Worm (Caenorhabditis elegans) whole organism, midembryonic: ENCODE measurements around the gene clc-31.

ENCODE experiments used
- T22C8.4 ChIP-seq: fragments of 200-800 bp; sonication (Bioruptor generic); IDR thresholded peaks from 2 replicates; pipeline ENCODE4 v1.3.6; 2022; ENCODE audit warnings: missing genetic modification characterization, missing compliant biosample characterization
- cog-1 ChIP-seq: sonication (generic microtip); optimal IDR thresholded peaks from 2 replicates; lab custom pipeline; 2016; ENCODE audit warnings: missing genetic modification characterization, missing compliant biosample characterization
- flt-1 ChIP-seq: fragments of 200-800 bp; sonication (Bioruptor generic); IDR thresholded peaks from 2 replicates; pipeline ENCODE4 v1.3.6; 2022; ENCODE audit warnings: missing genetic modification characterization, missing compliant biosample characterization
- klf-2 ChIP-seq: fragments of 200-800 bp; sonication (Bioruptor generic); conservative IDR thresholded peaks from 2 replicates; pipeline ENCODE4 v1.3.6; 2022; ENCODE audit warnings: missing genetic modification reagents, missing genetic modification characterization, missing compliant biosample characterization
- med-1 ChIP-seq: sonication (generic microtip); optimal IDR thresholded peaks from 2 replicates; lab custom pipeline; 2017; ENCODE audit warnings: missing genetic modification characterization, mild to moderate bottlenecking, missing compliant biosample characterization, antibody characterized with exemption, missing genetic modification reagents; ENCODE audit not compliant: insufficient read depth
- ref-1 ChIP-seq: fragments of 200-800 bp; sonication (Bioruptor generic); conservative IDR thresholded peaks from 2 replicates; pipeline ENCODE4 v1.3.6; 2022; ENCODE audit warnings: missing genetic modification reagents, missing genetic modification characterization, missing compliant biosample characterization
- tab-1 ChIP-seq: fragments of 200-800 bp; sonication (Bioruptor generic); IDR thresholded peaks from 2 replicates; pipeline ENCODE4 v1.3.6; 2022; ENCODE audit warnings: missing genetic modification characterization, missing compliant biosample characterization
- ztf-23 ChIP-seq: fragments of 200-800 bp; sonication (Bioruptor generic); IDR thresholded peaks from 2 replicates; pipeline ENCODE4 v1.3.6; 2022; ENCODE audit warnings: missing genetic modification reagents, missing genetic modification characterization, missing compliant biosample characterization
- ztf-29 ChIP-seq: fragments of 200-800 bp; sonication (Bioruptor generic); IDR thresholded peaks from 2 replicates; pipeline ENCODE4 v1.3.6; 2022; ENCODE audit warnings: missing genetic modification reagents, missing genetic modification characterization, missing compliant biosample characterization

clc-31 gene

DNA sequence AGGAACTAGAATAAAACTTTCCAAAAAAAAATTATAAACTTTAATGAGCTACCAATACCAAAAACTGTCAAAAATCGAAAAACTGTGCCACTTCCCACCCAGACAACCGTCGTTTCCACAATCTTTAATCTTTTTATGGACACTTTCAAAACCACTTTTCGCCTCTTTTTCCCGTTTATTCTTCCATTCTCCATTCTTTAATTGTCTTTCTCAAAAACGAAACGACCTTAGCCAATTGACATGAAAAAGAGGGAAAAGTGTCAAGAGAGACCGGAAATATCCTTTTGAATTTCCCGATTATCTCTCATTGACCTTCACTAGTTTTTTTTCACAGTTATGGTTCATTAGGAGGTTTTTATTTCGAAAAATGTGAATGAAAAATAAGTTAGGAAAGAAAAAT lies 31.2 kb downstream of the clc-31 start:
- TF ChIP-seq ztf-23 (GFP tag; lab: Robert Waterston, UW), result no peak
- TF ChIP-seq tab-1 (GFP tag; lab: Robert Waterston, UW), result no peak
- TF ChIP-seq cog-1, result no peak
- TF ChIP-seq flt-1, result no peak
- TF ChIP-seq med-1 (GFP tag; lab: Kevin White, UChicago), result no peak
- TF ChIP-seq ref-1 (GFP tag; lab: Robert Waterston, UW), result no peak
- TF ChIP-seq ztf-29 (GFP tag; lab: Robert Waterston, UW), result no peak
- TF ChIP-seq T22C8.4 (GFP tag; lab: Robert Waterston, UW), result no peak
- no peak for TF ChIP-seq klf-2 (GFP tag; lab: Robert Waterston, UW)

DNA sequence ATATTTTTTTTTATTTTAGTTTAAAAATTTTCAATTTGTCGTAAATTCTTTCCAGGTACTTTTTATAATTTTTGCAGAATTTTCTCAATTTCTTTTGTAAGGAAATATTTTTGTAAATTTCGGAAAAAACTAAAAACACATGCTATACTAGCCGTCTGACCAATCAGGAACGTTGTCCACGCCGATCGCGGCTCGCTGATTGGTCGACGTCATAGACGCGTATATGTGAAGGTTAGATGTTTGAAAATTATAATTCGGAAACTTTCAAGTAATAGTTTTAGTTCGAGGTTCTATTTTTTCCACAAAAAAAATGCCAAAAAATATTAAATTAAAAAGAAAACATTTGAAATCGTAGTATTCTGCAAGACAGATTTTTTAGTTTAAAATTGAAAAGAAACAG lies 31.9 kb downstream of the clc-31 start:
- TF ChIP-seq ztf-23 (GFP tag; lab: Robert Waterston, UW) (no peak), ref-1 (GFP tag; lab: Robert Waterston, UW) (no peak), klf-2 (GFP tag; lab: Robert Waterston, UW) (no peak), med-1 (GFP tag; lab: Kevin White, UChicago) (no peak), ztf-29 (GFP tag; lab: Robert Waterston, UW) (no peak), tab-1 (GFP tag; lab: Robert Waterston, UW) (no peak), T22C8.4 (GFP tag; lab: Robert Waterston, UW) (no peak), flt-1 (no peak), cog-1 (no peak)

DNA sequence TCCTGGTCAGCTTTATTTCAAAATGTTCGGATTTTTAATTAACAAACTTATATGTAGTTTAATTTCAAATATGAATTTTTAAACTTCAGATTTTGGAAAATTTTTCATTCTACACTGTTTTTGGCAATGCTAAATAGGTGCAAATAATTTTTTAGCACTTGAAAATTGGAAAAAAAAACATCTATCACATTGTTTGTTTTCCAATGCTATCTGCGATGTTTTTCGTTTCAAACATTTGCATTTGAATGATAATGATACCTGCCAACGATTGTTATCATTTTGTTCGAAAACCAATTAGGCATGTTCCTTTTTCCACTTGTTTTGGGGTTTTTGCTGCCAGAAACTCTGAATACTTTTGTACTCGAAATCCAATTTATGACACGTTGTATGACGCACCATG lies 34.6 kb downstream of the clc-31 start, which contains the start of gene C03H5.4:
Gene C03H5.4, plus strand, starts transcription at position 301 of the 400 bp plus-strand sequence.
- TF ChIP-seq med-1 (GFP tag; lab: Kevin White, UChicago), result no peak
- TF ChIP-seq tab-1 (GFP tag; lab: Robert Waterston, UW), result no peak
- no peak for TF ChIP-seq ztf-23 (GFP tag; lab: Robert Waterston, UW)
- TF ChIP-seq cog-1, result no peak
- no peak for TF ChIP-seq flt-1
- TF ChIP-seq T22C8.4 (GFP tag; lab: Robert Waterston, UW), result no peak
- no peak for TF ChIP-seq ref-1 (GFP tag; lab: Robert Waterston, UW)
- no peak for TF ChIP-seq ztf-29 (GFP tag; lab: Robert Waterston, UW)
- no peak for TF ChIP-seq klf-2 (GFP tag; lab: Robert Waterston, UW)

DNA sequence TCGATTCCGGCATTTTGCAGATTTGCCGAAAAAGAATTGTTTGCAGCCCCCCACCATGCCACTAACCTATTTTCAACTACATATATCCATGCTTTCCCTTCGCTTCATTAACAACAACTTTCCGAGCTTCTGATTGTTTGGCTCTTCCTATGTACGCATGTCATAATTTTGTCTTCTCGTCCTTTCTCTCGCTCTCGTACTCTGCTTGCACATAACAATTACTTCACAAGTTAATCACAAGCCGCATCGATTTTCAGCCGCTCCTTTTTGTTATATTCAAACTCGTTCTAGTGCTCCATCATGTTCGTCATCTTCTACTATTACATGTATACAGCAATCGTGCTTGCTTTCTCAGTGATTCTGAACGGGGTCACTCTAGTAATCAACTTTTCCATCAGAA lies 38.0 kb downstream of the clc-31 start, which contains the start of gene C03H5.9:
Gene C03H5.9, plus strand, starts transcription at position 301 of the 400 bp plus-strand sequence.
- TF ChIP-seq ref-1 (GFP tag; lab: Robert Waterston, UW) (no peak), cog-1 (no peak), klf-2 (GFP tag; lab: Robert Waterston, UW) (no peak), T22C8.4 (GFP tag; lab: Robert Waterston, UW) (no peak), ztf-23 (GFP tag; lab: Robert Waterston, UW) (no peak), tab-1 (GFP tag; lab: Robert Waterston, UW) (no peak), ztf-29 (GFP tag; lab: Robert Waterston, UW) (no peak), med-1 (GFP tag; lab: Kevin White, UChicago) (no peak), flt-1 (no peak)

DNA sequence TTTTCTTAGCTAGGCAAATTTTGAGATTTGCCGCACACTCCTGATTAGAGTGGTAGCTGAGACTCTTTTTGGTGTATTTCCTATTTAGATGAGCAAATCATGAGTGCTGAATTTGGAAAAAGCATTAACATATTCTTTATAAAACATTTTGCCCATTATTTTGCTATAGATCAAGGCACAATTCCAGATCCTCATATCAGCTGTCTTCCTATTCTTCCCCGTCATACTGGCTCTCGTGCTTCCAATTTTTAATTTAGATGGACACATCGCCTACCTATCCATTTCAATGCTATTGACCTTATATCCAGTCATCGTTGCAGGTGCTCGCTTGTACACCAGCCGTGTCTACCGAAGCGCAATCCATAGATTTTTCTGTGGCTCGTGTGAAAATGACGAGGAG lies 39.6 kb downstream of the clc-31 start, which contains the start of gene C03H5.7:
Gene C03H5.7, plus strand, starts transcription at position 301 of the 400 bp plus-strand sequence.
- TF ChIP-seq tab-1 (GFP tag; lab: Robert Waterston, UW), result no peak
- no peak for TF ChIP-seq flt-1
- TF ChIP-seq ztf-29 (GFP tag; lab: Robert Waterston, UW), result no peak
- TF ChIP-seq ztf-23 (GFP tag; lab: Robert Waterston, UW), result no peak
- no peak for TF ChIP-seq cog-1

DNA sequence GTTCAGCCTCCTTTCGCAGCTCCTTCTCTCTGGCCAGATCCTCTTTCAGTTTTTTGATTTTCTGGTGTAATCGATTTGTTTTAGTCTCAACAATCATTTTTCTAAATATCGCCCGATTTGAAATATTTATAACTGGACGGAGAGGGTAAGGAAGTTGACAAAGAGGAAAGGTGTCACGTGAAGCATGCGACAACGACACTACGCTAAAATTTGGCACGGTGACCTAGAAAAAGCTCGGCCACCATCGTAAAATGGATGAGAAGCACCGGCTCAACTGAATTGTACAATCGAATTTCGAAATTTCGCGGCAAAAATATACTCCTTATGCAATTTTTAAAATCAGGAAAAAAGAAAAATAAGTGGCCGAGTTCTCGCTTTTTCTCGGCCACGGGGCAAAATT lies 44.9 kb downstream of the clc-31 start, which contains the start of gene C03H5.5:
Gene C03H5.5, minus strand, starts transcription at position 101 of the 400 bp plus-strand sequence.
- TF ChIP-seq ztf-23 (GFP tag; lab: Robert Waterston, UW) (no peak), med-1 (GFP tag; lab: Kevin White, UChicago) (no peak), ref-1 (GFP tag; lab: Robert Waterston, UW) (no peak), T22C8.4 (GFP tag; lab: Robert Waterston, UW) (no peak), flt-1 (no peak), ztf-29 (GFP tag; lab: Robert Waterston, UW) (no peak), cog-1 (no peak), tab-1 (GFP tag; lab: Robert Waterston, UW) (no peak)

DNA sequence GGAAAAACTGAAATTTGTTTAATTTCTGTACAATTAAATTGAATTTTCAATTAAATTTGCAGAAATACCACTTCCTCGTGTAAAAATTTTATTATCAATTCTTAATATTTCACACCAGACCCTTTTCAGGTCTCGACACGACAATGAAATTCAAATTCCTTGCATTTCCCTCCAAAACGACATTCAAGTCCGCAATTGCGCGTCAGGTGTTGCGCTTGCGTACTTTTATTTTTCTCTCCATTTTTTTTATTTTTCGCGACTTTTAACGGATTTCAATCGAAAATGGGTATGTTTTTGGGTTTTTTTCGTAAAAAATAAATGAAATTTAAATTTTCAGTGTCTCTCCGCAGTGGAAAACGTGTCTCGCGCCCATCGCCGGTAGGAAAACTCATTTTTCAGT lies 45.6 kb downstream of the clc-31 start, which contains the start of gene C03H5.3:
Gene C03H5.3, plus strand, starts transcription at position 132 of the 400 bp plus-strand sequence.
- TF ChIP-seq ref-1 (GFP tag; lab: Robert Waterston, UW) (no peak), ztf-23 (GFP tag; lab: Robert Waterston, UW) (no peak), flt-1 (no peak), ztf-29 (GFP tag; lab: Robert Waterston, UW) (no peak), med-1 (GFP tag; lab: Kevin White, UChicago) (no peak), T22C8.4 (GFP tag; lab: Robert Waterston, UW) (no peak), tab-1 (GFP tag; lab: Robert Waterston, UW) (no peak), cog-1 (no peak)

DNA sequence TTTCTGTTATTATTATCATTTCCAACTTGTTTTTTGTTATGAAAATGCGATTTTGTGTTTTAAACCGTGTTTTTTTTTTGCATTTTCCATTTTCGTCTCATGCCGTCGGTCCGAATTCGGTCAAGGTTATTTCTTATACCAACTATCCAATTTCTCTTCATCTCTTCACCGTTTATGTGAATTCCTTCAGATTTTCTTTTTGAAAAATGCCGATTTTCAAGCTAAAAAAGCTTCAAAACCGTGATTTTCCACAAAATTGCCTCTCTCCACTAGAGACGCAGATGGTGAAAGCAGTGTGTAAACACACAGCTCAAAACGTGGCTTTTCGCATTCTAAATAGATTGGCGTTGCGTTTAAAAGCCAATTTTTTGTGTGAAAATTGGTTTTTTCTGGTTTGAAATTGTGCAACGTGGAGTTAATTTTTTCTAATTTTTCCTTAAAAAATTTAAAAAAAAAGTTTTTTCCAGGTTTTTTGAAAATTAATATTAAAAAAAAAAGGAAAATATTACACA lies 47.6 kb downstream of the clc-31 start:
- TF ChIP-seq ztf-23 (GFP tag; lab: Robert Waterston, UW) (no peak), med-1 (GFP tag; lab: Kevin White, UChicago) (no peak), cog-1 (no peak), tab-1 (GFP tag; lab: Robert Waterston, UW) (no peak), flt-1 (no peak), ztf-29 (GFP tag; lab: Robert Waterston, UW) (no peak), ref-1 (GFP tag; lab: Robert Waterston, UW) (no peak), klf-2 (GFP tag; lab: Robert Waterston, UW) (no peak), T22C8.4 (GFP tag; lab: Robert Waterston, UW) (no peak)

DNA sequence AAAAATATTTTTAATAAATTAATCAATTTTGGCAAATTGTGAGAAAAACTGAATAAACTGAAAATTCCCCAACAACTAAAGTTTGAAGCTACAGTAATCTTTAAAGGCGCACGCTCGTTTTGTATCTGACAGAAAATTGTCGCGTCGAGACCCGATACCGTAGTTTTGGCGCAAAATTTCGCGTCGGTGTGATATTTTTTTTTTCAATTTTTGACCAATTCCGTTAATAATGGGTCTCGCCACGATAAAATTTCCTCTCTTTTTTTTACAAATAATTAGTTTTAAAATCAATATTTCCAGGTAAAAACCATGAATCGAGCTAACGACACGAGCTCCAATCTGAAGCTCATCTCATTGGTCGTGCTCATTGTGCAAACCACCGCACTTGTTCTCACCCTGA lies 48.2 kb downstream of the clc-31 start, which contains the start of gene nstp-4:
Gene nstp-4, plus strand, starts transcription at position 301 of the 400 bp plus-strand sequence.
- no peak for TF ChIP-seq ztf-29 (GFP tag; lab: Robert Waterston, UW)
- no peak for TF ChIP-seq tab-1 (GFP tag; lab: Robert Waterston, UW)
- no peak for TF ChIP-seq T22C8.4 (GFP tag; lab: Robert Waterston, UW)
- TF ChIP-seq flt-1, result no peak
- no peak for TF ChIP-seq cog-1
- no peak for TF ChIP-seq ref-1 (GFP tag; lab: Robert Waterston, UW)
- TF ChIP-seq ztf-23 (GFP tag; lab: Robert Waterston, UW), result no peak
- no peak for TF ChIP-seq klf-2 (GFP tag; lab: Robert Waterston, UW)
- TF ChIP-seq med-1 (GFP tag; lab: Kevin White, UChicago), result no peak
